Worm (Caenorhabditis elegans): ENCODE measurements around the gene str-255.

ce11 chrV:2159331-2159730 lies 4.3 kb downstream of the str-255 start, which contains the start of gene C45H4.14:
- TF ChIP-seq egl-27 (tag; optimal IDR thresholded peaks at IDR 0.05) (no peak), lin-39 (tag; optimal IDR thresholded peaks at IDR 0.05) (no peak), nhr-6 (tag; optimal IDR thresholded peaks at IDR 0.05) (no peak), skn-1 (tag; optimal IDR thresholded peaks at IDR 0.05) (no peak), nhr-77 (tag; optimal IDR thresholded peaks at IDR 0.05) (no peak), ztf-11 (tag; optimal IDR thresholded peaks at IDR 0.05) (no peak), gmeb-1 (tag; optimal IDR thresholded peaks at IDR 0.05) (no peak), elt-3 (tag; optimal IDR thresholded peaks at IDR 0.05) (no peak), sma-9 (GFP tag; optimal IDR thresholded peaks at IDR 0.05) (no peak), sma-9 (tag; optimal IDR thresholded peaks at IDR 0.05) (no peak), nhr-23 (tag; optimal IDR thresholded peaks at IDR 0.05) (no peak), ztf-4 (tag; optimal IDR thresholded peaks at IDR 0.05) (no peak), elt-1 (tag; optimal IDR thresholded peaks at IDR 0.05) (no peak), unc-55 (GFP tag; optimal IDR thresholded peaks at IDR 0.05) (no peak), ZK546.5 (tag; optimal IDR thresholded peaks at IDR 0.05) (no peak)

Measured in whole organism, L2 larva.